Worm (Caenorhabditis elegans) whole organism, midembryonic: Measurements from ENCODE around the gene immt-2.

Experiments
- T22C8.4 ChIP-seq: fragments of 200-800 bp; sonication (Bioruptor generic); IDR thresholded peaks from 2 replicates; pipeline ENCODE4 v1.3.6; 2022; ENCODE audit warnings: missing genetic modification characterization, missing compliant biosample characterization
- cog-1 ChIP-seq: sonication (generic microtip); optimal IDR thresholded peaks from 2 replicates; lab custom pipeline; 2016; ENCODE audit warnings: missing genetic modification characterization, missing compliant biosample characterization
- flt-1 ChIP-seq: fragments of 200-800 bp; sonication (Bioruptor generic); IDR thresholded peaks from 2 replicates; pipeline ENCODE4 v1.3.6; 2022; ENCODE audit warnings: missing genetic modification characterization, missing compliant biosample characterization
- klf-2 ChIP-seq: fragments of 200-800 bp; sonication (Bioruptor generic); conservative IDR thresholded peaks from 2 replicates; pipeline ENCODE4 v1.3.6; 2022; ENCODE audit warnings: missing genetic modification reagents, missing genetic modification characterization, missing compliant biosample characterization
- med-1 ChIP-seq: sonication (generic microtip); optimal IDR thresholded peaks from 2 replicates; lab custom pipeline; 2017; ENCODE audit warnings: missing genetic modification characterization, mild to moderate bottlenecking, missing compliant biosample characterization, antibody characterized with exemption, missing genetic modification reagents; ENCODE audit not compliant: insufficient read depth
- ref-1 ChIP-seq: fragments of 200-800 bp; sonication (Bioruptor generic); conservative IDR thresholded peaks from 2 replicates; pipeline ENCODE4 v1.3.6; 2022; ENCODE audit warnings: missing genetic modification reagents, missing genetic modification characterization, missing compliant biosample characterization
- tab-1 ChIP-seq: fragments of 200-800 bp; sonication (Bioruptor generic); IDR thresholded peaks from 2 replicates; pipeline ENCODE4 v1.3.6; 2022; ENCODE audit warnings: missing genetic modification characterization, missing compliant biosample characterization
- ztf-23 ChIP-seq: fragments of 200-800 bp; sonication (Bioruptor generic); IDR thresholded peaks from 2 replicates; pipeline ENCODE4 v1.3.6; 2022; ENCODE audit warnings: missing genetic modification reagents, missing genetic modification characterization, missing compliant biosample characterization
- ztf-29 ChIP-seq: fragments of 200-800 bp; sonication (Bioruptor generic); IDR thresholded peaks from 2 replicates; pipeline ENCODE4 v1.3.6; 2022; ENCODE audit warnings: missing genetic modification reagents, missing genetic modification characterization, missing compliant biosample characterization

The immt-2 gene

ce11 chrV:16815261-16815660, 26.2 kb downstream of the immt-2 start, which contains the start of gene T20B3.1:
Gene T20B3.1, plus strand, starts transcription at chrV:16815561.
- TF ChIP-seq flt-1 (GFP tag; lab: Robert Waterston, UW), result no peak
- no peak for TF ChIP-seq ztf-29 (GFP tag; lab: Robert Waterston, UW)
- no peak for TF ChIP-seq klf-2 (GFP tag; lab: Robert Waterston, UW)
- no peak for TF ChIP-seq ref-1 (GFP tag; lab: Robert Waterston, UW)
- no peak for TF ChIP-seq cog-1 (tag; lab: Kevin White, UChicago)
- TF ChIP-seq med-1 (GFP tag; lab: Kevin White, UChicago), result no peak
- no peak for TF ChIP-seq T22C8.4 (GFP tag; lab: Robert Waterston, UW)
- TF ChIP-seq tab-1 (GFP tag; lab: Robert Waterston, UW), result no peak
- TF ChIP-seq ztf-23 (GFP tag; lab: Robert Waterston, UW), result no peak

DNA sequence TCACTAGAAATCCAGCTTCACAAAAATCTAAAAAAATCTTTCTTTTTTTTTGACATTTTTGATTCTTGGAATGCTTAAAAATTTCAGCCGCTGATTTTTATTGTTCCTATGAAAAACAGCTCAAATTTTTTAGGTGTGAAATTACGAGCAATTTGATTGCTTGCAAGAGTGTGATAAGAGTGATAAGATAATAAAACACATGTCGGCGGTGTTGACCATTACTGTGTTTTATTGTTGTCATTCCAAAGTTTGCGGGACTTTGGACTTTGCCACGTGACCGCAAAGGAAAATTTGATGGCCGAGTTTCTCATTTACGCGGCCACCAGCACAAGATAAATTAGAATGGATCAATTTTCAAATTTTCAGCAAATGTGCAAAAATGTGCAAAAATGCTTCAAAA, 27.6 kb downstream of the immt-2 start:
- TF ChIP-seq ztf-29 (GFP tag; lab: Robert Waterston, UW) (no peak), tab-1 (GFP tag; lab: Robert Waterston, UW) (no peak), ref-1 (GFP tag; lab: Robert Waterston, UW) (no peak), T22C8.4 (GFP tag; lab: Robert Waterston, UW) (no peak), cog-1 (tag; lab: Kevin White, UChicago) (no peak), med-1 (GFP tag; lab: Kevin White, UChicago) (no peak), klf-2 (GFP tag; lab: Robert Waterston, UW) (no peak), flt-1 (GFP tag; lab: Robert Waterston, UW) (no peak), ztf-23 (GFP tag; lab: Robert Waterston, UW) (no peak)

DNA sequence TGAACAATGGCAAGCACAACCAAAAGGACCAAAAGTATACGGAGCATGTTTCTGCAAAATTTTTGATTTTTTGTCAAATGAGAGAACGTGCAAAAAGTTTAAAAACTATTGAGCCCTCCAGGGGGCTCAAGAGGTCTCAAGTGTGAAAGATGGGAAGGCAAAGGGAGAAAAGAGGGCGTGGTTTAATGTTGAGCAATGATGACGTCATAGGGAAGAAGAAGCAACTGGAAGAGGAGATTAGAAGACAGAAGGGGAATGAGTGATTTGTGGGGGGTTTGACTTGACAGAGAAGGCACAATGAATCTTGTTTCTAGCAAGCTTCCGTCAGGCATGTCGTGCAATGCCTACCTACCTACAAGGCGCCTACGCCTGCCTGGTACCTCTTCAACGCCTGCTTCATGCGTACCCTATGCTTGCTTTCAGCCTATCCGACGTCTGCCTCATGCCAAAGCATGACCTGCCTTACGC, 32.2 kb downstream of the immt-2 start, which contains the start of gene T20B3.14:
Gene T20B3.14, minus strand, starts transcription at position 51 of the 468 bp plus-strand sequence.
- TF ChIP-seq flt-1 (GFP tag; lab: Robert Waterston, UW) (no peak), cog-1 (tag; lab: Kevin White, UChicago) (no peak), T22C8.4 (GFP tag; lab: Robert Waterston, UW) (no peak), tab-1 (GFP tag; lab: Robert Waterston, UW) (no peak), klf-2 (GFP tag; lab: Robert Waterston, UW) (no peak), ztf-23 (GFP tag; lab: Robert Waterston, UW) (no peak), ref-1 (GFP tag; lab: Robert Waterston, UW) (no peak), ztf-29 (GFP tag; lab: Robert Waterston, UW) (no peak), med-1 (GFP tag; lab: Kevin White, UChicago) (no peak)

DNA sequence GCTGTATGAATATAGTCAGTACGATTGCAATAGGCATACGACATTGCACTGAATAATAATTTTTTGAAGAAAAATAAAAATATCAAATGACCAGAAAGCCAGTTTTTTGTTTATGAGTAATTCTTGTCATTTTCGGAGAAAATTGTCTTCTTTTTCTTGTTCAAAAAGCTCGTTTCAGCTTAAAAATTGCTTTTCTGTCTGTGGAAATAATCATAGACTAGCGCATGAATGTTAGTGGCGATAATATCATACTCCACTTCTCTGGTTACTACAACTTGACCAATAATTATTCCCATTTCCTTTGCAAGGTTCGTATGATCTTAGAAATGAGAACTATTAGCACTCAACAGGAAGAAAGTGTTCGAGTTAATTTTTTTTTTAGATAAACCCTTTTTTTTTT, 38.4 kb downstream of the immt-2 start, which contains the start of gene srh-216:
Gene srh-216, minus strand, starts transcription at position 101 of the 400 bp plus-strand sequence.
- TF ChIP-seq klf-2 (GFP tag; lab: Robert Waterston, UW) (no peak), med-1 (GFP tag; lab: Kevin White, UChicago) (no peak), ztf-29 (GFP tag; lab: Robert Waterston, UW) (no peak), tab-1 (GFP tag; lab: Robert Waterston, UW) (no peak), T22C8.4 (GFP tag; lab: Robert Waterston, UW) (no peak), ref-1 (GFP tag; lab: Robert Waterston, UW) (no peak), cog-1 (tag; lab: Kevin White, UChicago) (no peak), ztf-23 (GFP tag; lab: Robert Waterston, UW) (no peak), flt-1 (GFP tag; lab: Robert Waterston, UW) (no peak)

DNA sequence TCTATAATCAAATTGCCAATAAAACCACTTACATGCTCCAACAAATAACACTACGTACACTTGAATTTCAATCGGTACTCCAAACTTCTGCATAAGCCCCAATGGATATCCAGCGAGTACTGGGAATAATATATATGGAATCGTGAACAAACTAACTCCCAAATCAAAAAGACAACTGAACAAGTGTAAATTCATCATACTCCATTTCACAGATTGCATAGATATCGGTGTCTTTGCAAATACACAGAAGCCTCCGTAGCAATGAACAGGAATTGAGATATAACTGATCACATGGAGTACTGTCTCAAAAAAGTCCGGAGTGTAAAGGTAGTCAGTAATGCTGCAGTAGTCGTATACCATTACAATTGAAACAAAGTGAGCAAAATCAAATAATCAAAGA, 40.3 kb downstream of the immt-2 start, which contains the start of gene srh-214:
Gene srh-214, minus strand, starts transcription at position 360 of the 400 bp plus-strand sequence.
- TF ChIP-seq ref-1 (GFP tag; lab: Robert Waterston, UW) (no peak), med-1 (GFP tag; lab: Kevin White, UChicago) (no peak), T22C8.4 (GFP tag; lab: Robert Waterston, UW) (no peak), flt-1 (GFP tag; lab: Robert Waterston, UW) (no peak)

- no peak for TF ChIP-seq klf-2 (GFP tag; lab: Robert Waterston, UW)
- no peak for TF ChIP-seq flt-1 (GFP tag; lab: Robert Waterston, UW)
- no peak for TF ChIP-seq T22C8.4 (GFP tag; lab: Robert Waterston, UW)
Observed at ce11 chrV:16831310-16831709, 42.2 kb downstream of the immt-2 start.

ce11 chrV:16831921-16832320, 42.9 kb downstream of the immt-2 start, which contains the start of gene srh-215:
Gene srh-215, minus strand, starts transcription at chrV:16832021.
- TF ChIP-seq tab-1 (GFP tag; lab: Robert Waterston, UW), result no peak
- TF ChIP-seq ztf-29 (GFP tag; lab: Robert Waterston, UW), result no peak
- no peak for TF ChIP-seq T22C8.4 (GFP tag; lab: Robert Waterston, UW)
- no peak for TF ChIP-seq med-1 (GFP tag; lab: Kevin White, UChicago)
- TF ChIP-seq flt-1 (GFP tag; lab: Robert Waterston, UW), result no peak
- no peak for TF ChIP-seq klf-2 (GFP tag; lab: Robert Waterston, UW)
- TF ChIP-seq ztf-23 (GFP tag; lab: Robert Waterston, UW), result no peak
- TF ChIP-seq ref-1 (GFP tag; lab: Robert Waterston, UW), result no peak
- TF ChIP-seq cog-1 (tag; lab: Kevin White, UChicago), result no peak

- TF ChIP-seq flt-1 (GFP tag; lab: Robert Waterston, UW), result no peak
- no peak for TF ChIP-seq T22C8.4 (GFP tag; lab: Robert Waterston, UW)
- no peak for TF ChIP-seq ref-1 (GFP tag; lab: Robert Waterston, UW)
- TF ChIP-seq klf-2 (GFP tag; lab: Robert Waterston, UW), result no peak
- TF ChIP-seq cog-1 (tag; lab: Kevin White, UChicago), result no peak
Observed at ce11 chrV:16832865-16833264, 43.8 kb downstream of the immt-2 start, which contains the start of gene phy-3. Gene phy-3, plus strand, starts transcription at chrV:16833165.

- TF ChIP-seq ztf-29 (GFP tag; lab: Robert Waterston, UW) (no peak), flt-1 (GFP tag; lab: Robert Waterston, UW) (no peak), ztf-23 (GFP tag; lab: Robert Waterston, UW) (no peak), klf-2 (GFP tag; lab: Robert Waterston, UW) (no peak), tab-1 (GFP tag; lab: Robert Waterston, UW) (no peak), med-1 (GFP tag; lab: Kevin White, UChicago) (no peak), T22C8.4 (GFP tag; lab: Robert Waterston, UW) (no peak), ref-1 (GFP tag; lab: Robert Waterston, UW) (no peak), cog-1 (tag; lab: Kevin White, UChicago) (no peak)
Observed at ce11 chrV:16833672-16834071, 44.6 kb downstream of the immt-2 start.
